Fruit fly (Drosophila melanogaster) whole organism, prepupa: ENCODE results near the gene CG43182.

Experiments used
- CG10631 ChIP-seq: fragments of 200-800 bp; sonication (Bioruptor generic); optimal IDR thresholded peaks from 2 replicates; lab custom pipeline; 2016; ENCODE audit warnings: missing biosample characterization, missing genetic modification characterization
- CG10669 ChIP-seq: fragments of 200-800 bp; sonication (Bioruptor generic); optimal IDR thresholded peaks from 3 replicates; lab custom pipeline; 2018; ENCODE audit warnings: missing biosample characterization, mild to moderate bottlenecking, missing genetic modification characterization, moderate library complexity
- CG11762 ChIP-seq: fragments of 200-800 bp; sonication (Bioruptor generic); optimal IDR thresholded peaks from 3 replicates; lab custom pipeline; 2016; ENCODE audit warnings: missing biosample characterization, missing genetic modification characterization; ENCODE audit not compliant: insufficient read depth
- CG11902 ChIP-seq: fragments of 200-800 bp; sonication (Bioruptor generic); optimal IDR thresholded peaks from 3 replicates; lab custom pipeline; 2016; ENCODE audit warnings: missing biosample characterization, missing genetic modification characterization
- CG15336 ChIP-seq: fragments of 200-800 bp; sonication (Bioruptor generic); IDR thresholded peaks from 2 replicates; pipeline ENCODE4 v1.3.6; 2022; ENCODE audit warnings: missing biosample characterization, missing genetic modification characterization
- CG16779 ChIP-seq: fragments of 200-800 bp; sonication (Bioruptor generic); optimal IDR thresholded peaks from 3 replicates; lab custom pipeline; 2017; ENCODE audit warnings: missing biosample characterization, mild to moderate bottlenecking, missing genetic modification characterization
- CG31627 ChIP-seq: fragments of 200-800 bp; sonication (Bioruptor generic); optimal IDR thresholded peaks from 3 replicates; lab custom pipeline; 2016; ENCODE audit warnings: missing biosample characterization, missing genetic modification characterization
- CG34406 ChIP-seq: fragments of 200-800 bp; sonication (Bioruptor generic); optimal IDR thresholded peaks from 3 replicates; lab custom pipeline; 2016; ENCODE audit warnings: missing biosample characterization, missing genetic modification characterization
- CG3919 ChIP-seq: fragments of 200-800 bp; sonication (Bioruptor generic); optimal IDR thresholded peaks from 3 replicates; lab custom pipeline; 2016; ENCODE audit warnings: missing biosample characterization, missing genetic modification characterization
- CG4318 ChIP-seq: fragments of 200-800 bp; sonication (Bioruptor generic); optimal IDR thresholded peaks from 3 replicates; lab custom pipeline; 2017; ENCODE audit warnings: missing biosample characterization, mild to moderate bottlenecking, missing genetic modification characterization
- CG6163 ChIP-seq: fragments of 200-800 bp; sonication (Bioruptor generic); IDR thresholded peaks from 3 replicates; pipeline ENCODE4 v1.3.6; 2022; ENCODE audit warnings: missing biosample characterization, missing genetic modification characterization
- CG6276 ChIP-seq: fragments of 200-800 bp; sonication (Bioruptor generic); optimal IDR thresholded peaks from 2 replicates; lab custom pipeline; 2017; ENCODE audit warnings: missing biosample characterization, mild to moderate bottlenecking, missing genetic modification characterization
- CG6792 ChIP-seq: fragments of 200-800 bp; sonication (Bioruptor generic); optimal IDR thresholded peaks from 3 replicates; lab custom pipeline; 2016; ENCODE audit warnings: missing biosample characterization, missing genetic modification characterization
- CG8319 ChIP-seq: fragments of 200-800 bp; sonication (Bioruptor generic); optimal IDR thresholded peaks from 3 replicates; lab custom pipeline; 2016; ENCODE audit warnings: missing biosample characterization, missing genetic modification characterization
- CG9139 ChIP-seq: fragments of 200-800 bp; sonication (Bioruptor generic); optimal IDR thresholded peaks from 3 replicates; lab custom pipeline; 2017; ENCODE audit warnings: missing biosample characterization, mild to moderate bottlenecking, missing genetic modification characterization
- Eip75B ChIP-seq: fragments of 200-800 bp; sonication (Bioruptor generic); optimal IDR thresholded peaks from 3 replicates; lab custom pipeline; 2016; ENCODE audit warnings: missing biosample characterization, missing genetic modification characterization
- Eip78C ChIP-seq: fragments of 200-800 bp; sonication (Bioruptor generic); peaks from one replicate; lab custom pipeline; 2016; ENCODE audit warnings: missing biosample characterization, missing genetic modification characterization
- Ets21C ChIP-seq: fragments of 200-800 bp; sonication (Bioruptor generic); optimal IDR thresholded peaks from 3 replicates; lab custom pipeline; 2016; ENCODE audit warnings: missing biosample characterization, missing genetic modification characterization
- Gug ChIP-seq: fragments of 200-800 bp; sonication (Bioruptor generic); IDR thresholded peaks from 2 replicates; pipeline ENCODE4 v1.3.6; 2022; ENCODE audit warnings: missing biosample characterization, missing genetic modification characterization
- Hr4 ChIP-seq: fragments of 200-800 bp; sonication (Bioruptor generic); optimal IDR thresholded peaks from 3 replicates; lab custom pipeline; 2016; ENCODE audit warnings: missing biosample characterization, missing genetic modification characterization
- Lpt ChIP-seq: fragments of 200-800 bp; sonication (Bioruptor generic); optimal IDR thresholded peaks from 3 replicates; lab custom pipeline; 2016; ENCODE audit warnings: missing biosample characterization, missing genetic modification characterization
- Smox ChIP-seq: fragments of 200-800 bp; sonication (Bioruptor generic); optimal IDR thresholded peaks from 3 replicates; lab custom pipeline; 2016; ENCODE audit warnings: missing biosample characterization, missing genetic modification characterization
- Sox14 ChIP-seq: fragments of 200-800 bp; sonication (Bioruptor generic); optimal IDR thresholded peaks from 3 replicates; lab custom pipeline; 2016; ENCODE audit warnings: missing biosample characterization, missing genetic modification characterization
- achi ChIP-seq: fragments of 200-800 bp; sonication (Bioruptor generic); optimal IDR thresholded peaks from 3 replicates; lab custom pipeline; 2016; ENCODE audit warnings: missing biosample characterization, missing genetic modification characterization
- dac ChIP-seq: fragments of 200-800 bp; sonication (Bioruptor generic); optimal IDR thresholded peaks from 2 replicates; lab custom pipeline; 2017; ENCODE audit warnings: missing biosample characterization, mild to moderate bottlenecking, missing genetic modification characterization
- dsx ChIP-seq: fragments of 200-800 bp; optimal IDR thresholded peaks from 3 replicates; lab custom pipeline; 2019; ENCODE audit warnings: missing biosample characterization, mild to moderate bottlenecking, missing genetic modification characterization, moderate library complexity; ENCODE audit not compliant: poor library complexity, severe bottlenecking
- lz ChIP-seq: fragments of 200-800 bp; sonication (Bioruptor generic); optimal IDR thresholded peaks from 3 replicates; lab custom pipeline; 2016; ENCODE audit warnings: missing biosample characterization, missing genetic modification characterization
- pdm3 ChIP-seq: fragments of 200-800 bp; sonication (Bioruptor generic); optimal IDR thresholded peaks from 3 replicates; lab custom pipeline; 2016; ENCODE audit warnings: missing biosample characterization, missing genetic modification characterization
- salr ChIP-seq, 2 experiments: fragments of 200-800 bp; sonication (Bioruptor generic); optimal IDR thresholded peaks; 3 replicates each; lab custom pipeline; 2016 to 2018; ENCODE audit warnings: missing biosample characterization in 2 of 2, missing genetic modification characterization in 2 of 2, mild to moderate bottlenecking in 1 of 2
- ss ChIP-seq, 2 experiments: fragments of 200-800 bp; sonication (Bioruptor generic); optimal IDR thresholded peaks; 2 replicates in 1 of 2; 3 replicates in 1 of 2; lab custom pipeline; 2017 to 2018; ENCODE audit warnings: mild to moderate bottlenecking in 2 of 2, missing biosample characterization in 2 of 2, missing genetic modification characterization in 2 of 2, moderate library complexity in 1 of 2
- topi ChIP-seq: fragments of 200-800 bp; sonication (Bioruptor generic); optimal IDR thresholded peaks from 3 replicates; lab custom pipeline; 2016; ENCODE audit warnings: missing biosample characterization, missing genetic modification characterization
- vri ChIP-seq: fragments of 200-800 bp; sonication (Bioruptor generic); optimal IDR thresholded peaks from 3 replicates; lab custom pipeline; 2016; ENCODE audit warnings: missing biosample characterization, mild to moderate bottlenecking, missing genetic modification characterization

Gene CG43182

DNA sequence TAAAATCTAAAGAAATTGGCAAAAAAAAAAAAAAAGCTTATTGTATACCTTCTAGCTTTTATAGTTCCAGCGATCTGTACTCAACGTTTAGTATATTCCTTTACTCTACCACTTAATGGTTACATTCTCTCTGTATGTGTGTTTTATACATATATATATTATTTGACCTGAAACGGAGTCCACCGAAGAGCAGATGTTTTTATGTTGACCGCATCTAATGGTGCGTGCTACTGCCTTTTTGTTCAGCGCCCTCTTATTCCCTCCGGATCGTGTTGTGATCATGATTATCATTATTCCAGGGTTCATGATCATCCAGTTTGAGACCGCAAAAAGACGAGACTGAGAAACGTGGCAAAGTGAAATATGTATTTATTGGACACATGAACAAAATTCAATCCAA is 39.4 kb downstream of the CG43182 start:
- TF ChIP-seq Gug (GFP tag; lab: Robert Waterston, UW) (no peak), lz (GFP tag; lab: Kevin White, UChicago) (no peak), Eip78C (GFP tag; lab: Kevin White, UChicago) (no peak), Hr4 (GFP tag; lab: Kevin White, UChicago) (no peak), CG6276 (GFP tag; lab: Kevin White, UChicago) (no peak), Lpt (GFP tag; lab: Kevin White, UChicago) (no peak), dsx (no peak), Eip75B (no peak), CG16779 (tag; lab: Kevin White, UChicago) (no peak), CG11902 (GFP tag; lab: Kevin White, UChicago) (no peak), CG31627 (GFP tag; lab: Kevin White, UChicago) (no peak), salr (GFP tag; optimal IDR thresholded peaks at IDR 0.05; lab: Kevin White, UChicago) (no peak), dac (no peak), CG8319 (no peak), Ets21C (GFP tag; lab: Kevin White, UChicago) (no peak), pdm3 (GFP tag; lab: Kevin White, UChicago) (no peak), CG6792 (GFP tag; lab: Kevin White, UChicago) (no peak), achi (GFP tag; lab: Kevin White, UChicago) (no peak)

DNA sequence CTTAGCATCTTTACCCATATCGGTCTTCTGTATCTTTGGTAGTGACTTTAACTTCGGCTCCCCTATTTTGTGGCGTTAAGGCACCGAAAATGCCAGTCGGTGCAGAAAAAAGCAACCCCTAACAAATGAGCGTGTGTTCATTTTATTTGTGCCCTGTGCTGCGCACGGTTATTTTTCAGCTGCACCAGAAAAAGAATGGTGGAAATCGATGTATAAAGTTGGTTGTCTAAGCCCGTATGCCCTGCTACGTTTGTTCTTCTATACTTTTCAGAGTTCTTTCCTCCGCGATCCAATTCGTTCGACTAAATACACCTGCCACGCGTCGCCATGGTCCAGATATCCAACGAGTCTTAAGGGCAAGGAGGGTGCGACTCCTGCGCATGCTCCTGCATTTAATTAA is 40.1 kb downstream of the CG43182 start:
- TF ChIP-seq dac (no peak), salr (GFP tag; optimal IDR thresholded peaks at IDR 0.05; lab: Kevin White, UChicago) (no peak)
- TF ChIP-seq, all 60 proteins: peak for 0

DNA sequence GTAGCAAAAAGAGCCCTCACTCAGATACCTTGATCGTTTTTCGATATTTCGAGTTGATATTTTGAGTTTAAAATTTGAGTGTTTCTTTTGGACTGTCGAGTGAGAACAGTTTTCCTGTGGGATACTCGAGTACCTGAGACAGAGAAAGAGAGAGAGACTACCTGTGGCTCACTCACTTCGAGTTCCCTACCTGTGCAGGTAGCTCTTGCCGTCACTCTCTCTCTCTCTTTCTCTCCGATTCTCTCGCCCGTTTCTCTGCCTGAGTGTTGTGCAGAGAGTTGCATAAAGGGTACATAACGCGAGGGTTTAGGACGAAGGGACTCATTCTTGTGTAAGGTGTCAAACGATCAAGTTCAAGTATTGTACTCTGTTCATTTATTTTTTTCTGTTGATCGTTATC is 42.9 kb downstream of the CG43182 start, which contains the start of gene sc:
TSS of gene sc (plus strand) at position 315 of the 400 bp plus-strand sequence.
- TF ChIP-seq Hr4 (GFP tag; lab: Kevin White, UChicago), result no peak
- TF ChIP-seq CG3919, result peak; percentile 9
- no peak for TF ChIP-seq CG10631 (GFP tag; lab: Kevin White, UChicago)
- no peak for TF ChIP-seq CG9139
- peak; percentile 63 for TF ChIP-seq Eip78C (GFP tag; lab: Kevin White, UChicago)
- peak in 1 of 2 experiments; percentile 49 for TF ChIP-seq ss (GFP tag; optimal IDR thresholded peaks at IDR 0.05; lab: Kevin White, UChicago)
- no peak for TF ChIP-seq dac
- TF ChIP-seq, all 60 proteins: peak for 3

DNA sequence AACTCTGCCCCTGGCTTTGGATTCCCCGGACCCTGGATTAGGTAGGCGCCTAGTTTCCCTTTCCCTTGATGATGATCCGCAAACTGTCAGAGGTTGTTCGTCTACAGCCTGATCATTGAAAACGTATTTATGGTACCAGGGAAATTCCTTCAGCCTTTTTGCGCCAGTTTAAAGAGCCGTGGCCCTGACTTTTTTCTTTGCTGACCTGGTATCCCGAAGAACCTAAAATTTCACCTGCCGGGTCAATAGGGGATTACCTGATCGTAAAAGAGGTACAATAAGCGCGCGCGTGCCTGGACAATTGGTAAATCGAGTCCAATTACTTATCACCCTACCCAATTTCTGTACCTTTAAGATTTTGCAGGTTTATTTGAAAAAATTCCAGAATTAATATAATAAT is 46.9 kb downstream of the CG43182 start:
- TF ChIP-seq CG4318 (GFP tag; lab: Kevin White, UChicago) (no peak), Smox (GFP tag; lab: Kevin White, UChicago) (no peak), Sox14 (GFP tag; lab: Kevin White, UChicago) (no peak), CG15336 (GFP tag; lab: Robert Waterston, UW) (no peak), Eip78C (GFP tag; lab: Kevin White, UChicago) (no peak), CG10669 (GFP tag; lab: Kevin White, UChicago) (no peak), CG11762 (no peak), topi (no peak), CG34406 (GFP tag; lab: Kevin White, UChicago) (no peak), CG6163 (GFP tag; lab: Robert Waterston, UW) (no peak), vri (GFP tag; lab: Kevin White, UChicago) (no peak), CG10631 (GFP tag; lab: Kevin White, UChicago) (no peak)
